Fruit fly (Drosophila melanogaster): ENCODE data around the gene Klp67A.

DNA sequence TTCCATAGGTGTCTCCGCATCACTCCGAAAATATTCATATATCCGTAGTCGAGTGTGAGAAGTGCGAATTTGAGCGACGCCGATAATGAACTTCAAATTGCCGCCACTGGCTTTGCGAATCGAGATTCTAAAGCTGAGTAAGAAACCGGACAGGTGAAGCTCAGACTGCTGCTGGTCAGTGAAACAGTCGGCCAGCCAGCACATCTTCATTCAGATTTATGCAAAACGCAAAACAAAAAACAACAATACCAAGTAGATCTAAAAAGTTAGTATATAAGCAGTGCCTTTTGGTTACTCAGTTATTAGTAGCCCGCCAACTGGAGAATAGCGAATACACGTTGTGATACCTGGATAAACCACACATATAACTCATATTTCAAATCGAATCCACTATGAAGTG is 37.7 kb upstream of the Klp67A start, which contains the start of gene Cpr67B:
- TF ChIP-seq CG8478 (optimal IDR thresholded peaks at IDR 0.05) (no peak), CTCF (optimal IDR thresholded peaks at IDR 0.05) (no peak)

Measured in S2 (cell line).